Comparison of ENCODE assay signal across 4 fruit fly cellular contexts in the genomic region with DNA sequence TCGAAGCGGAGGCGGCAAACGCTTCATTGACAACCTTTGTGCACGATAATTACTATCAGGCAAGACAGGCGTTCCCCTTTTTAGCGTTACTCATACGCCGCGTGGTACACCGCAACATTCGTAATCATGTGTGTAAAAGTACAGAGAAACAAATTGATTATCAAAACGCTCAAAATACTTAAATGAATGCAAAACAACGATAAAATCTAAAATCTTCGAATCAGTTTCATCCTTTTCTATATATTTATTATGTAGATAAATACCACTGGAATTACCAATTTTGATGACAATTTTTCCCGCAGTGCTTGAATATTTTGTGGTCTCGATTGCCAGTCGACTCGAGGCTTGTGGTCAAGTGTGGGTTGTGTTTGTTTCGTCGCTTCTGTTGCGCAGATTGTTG.
TF ChIP-seq lines count a peak whose summit lies in the region.

No protein-coding gene starts in this region.

- no peak for TF ChIP-seq CTCF in whole organism, embryonic (GFP tag; optimal IDR thresholded peaks at IDR 0.05; lab: Kevin White, UChicago)

TF ChIP-seq in whole organism, embryonic, 481 proteins besides CTCF, POLR2A, EP300 and RAD21 (continues in another document):
- TF ChIP-seq Aef1 (GFP tag; IDR thresholded peaks at IDR 0.05; lab: Robert Waterston, UW) (peak; percentile 41; the same call in 1 of the 3 replicates), kni (GFP tag; optimal IDR thresholded peaks at IDR 0.05; lab: Kevin White, UChicago) (no peak), sisA (GFP tag; IDR thresholded peaks at IDR 0.05; lab: Robert Waterston, UW) (peak; percentile 32; the same call in 1 of the 2 replicates), Meics (GFP tag; optimal IDR thresholded peaks at IDR 0.05; lab: Kevin White, UChicago) (peak; percentile 25), lab (GFP tag; optimal IDR thresholded peaks at IDR 0.05; lab: Kevin White, UChicago) (peak; percentile 82), gce (GFP tag; IDR thresholded peaks at IDR 0.05; lab: Robert Waterston, UW) (no peak), CG6813 (GFP tag; optimal IDR thresholded peaks at IDR 0.05; lab: Kevin White, UChicago) (peak; percentile 24), jumu (GFP tag; optimal IDR thresholded peaks at IDR 0.05; lab: Kevin White, UChicago) (no peak), CG7839 (tag; optimal IDR thresholded peaks at IDR 0.05; lab: Kevin White, UChicago) (peak; percentile 46), Ada2b (GFP tag; IDR thresholded peaks at IDR 0.05; lab: Robert Waterston, UW) (peak; percentile 70; the same call in 1 of the 2 replicates), Fer1 (GFP tag; optimal IDR thresholded peaks at IDR 0.05; lab: Kevin White, UChicago) (peak; percentile 61), Blimp-1 (GFP tag; optimal IDR thresholded peaks at IDR 0.05; lab: Kevin White, UChicago) (peak; percentile 12), CG2129 (GFP tag; IDR thresholded peaks at IDR 0.05; lab: Robert Waterston, UW; ENCODE audit: partially characterized antibody) (no peak), CG18599 (GFP tag; optimal IDR thresholded peaks at IDR 0.05; lab: Kevin White, UChicago) (peak; percentile 80), pfk (GFP tag; optimal IDR thresholded peaks at IDR 0.05; lab: Kevin White, UChicago) (no peak), knrl (GFP tag; IDR thresholded peaks at IDR 0.05; lab: Robert Waterston, UW; ENCODE audit: partially characterized antibody) (no peak), CG6854 (GFP tag; optimal IDR thresholded peaks at IDR 0.05; lab: Kevin White, UChicago) (peak; percentile 22), pan (optimal IDR thresholded peaks at IDR 0.05; lab: Kevin White, UChicago) (no peak), pan (GFP tag; optimal IDR thresholded peaks at IDR 0.05 in 1 of 2, IDR thresholded peaks at IDR 0.05 in 1 of 2) (peak in 1 of 2 experiments; percentile 45), CG17359 (tag; optimal IDR thresholded peaks at IDR 0.05; lab: Kevin White, UChicago) (peak; percentile 30)

TF ChIP-seq in whole organism, prepupa, 60 proteins besides CTCF, POLR2A, EP300 and RAD21 (continues in another document):
- TF ChIP-seq CG34406 (GFP tag; optimal IDR thresholded peaks at IDR 0.05; lab: Kevin White, UChicago), result peak; percentile 22
- TF ChIP-seq CG32006 (GFP tag; optimal IDR thresholded peaks at IDR 0.05; lab: Kevin White, UChicago), result peak; percentile 42
- TF ChIP-seq Eip78C (GFP tag; lab: Kevin White, UChicago), result peak; percentile 94
- TF ChIP-seq Hr39 (GFP tag; optimal IDR thresholded peaks at IDR 0.05; lab: Kevin White, UChicago), result no peak
- peak; percentile 12 for TF ChIP-seq CG4318 (GFP tag; optimal IDR thresholded peaks at IDR 0.05; lab: Kevin White, UChicago)
- no peak for TF ChIP-seq CG6808 (GFP tag; optimal IDR thresholded peaks at IDR 0.05; lab: Kevin White, UChicago)
- TF ChIP-seq Lpt (GFP tag; optimal IDR thresholded peaks at IDR 0.05; lab: Kevin White, UChicago), result no peak
- peak; percentile 57 for TF ChIP-seq Hr4 (GFP tag; optimal IDR thresholded peaks at IDR 0.05; lab: Kevin White, UChicago)
- TF ChIP-seq CG6854 (GFP tag; optimal IDR thresholded peaks at IDR 0.05; lab: Kevin White, UChicago), result no peak
- no peak for TF ChIP-seq Blimp-1 (GFP tag; optimal IDR thresholded peaks at IDR 0.05; lab: Kevin White, UChicago)
- peak; percentile 48 for TF ChIP-seq acj6 (GFP tag; optimal IDR thresholded peaks at IDR 0.05; lab: Kevin White, UChicago)
- TF ChIP-seq ss (GFP tag; optimal IDR thresholded peaks at IDR 0.05; lab: Kevin White, UChicago), result peak in 1 of 2 experiments; percentile 7
- TF ChIP-seq CG11294 (GFP tag; IDR thresholded peaks at IDR 0.05; lab: Robert Waterston, UW), result no peak
- peak; percentile 9 for TF ChIP-seq Sox102F (GFP tag; optimal IDR thresholded peaks at IDR 0.05; lab: Kevin White, UChicago)
- peak; percentile 62 for TF ChIP-seq CG3919 (GFP tag; optimal IDR thresholded peaks at IDR 0.05; lab: Kevin White, UChicago)
- no peak for TF ChIP-seq CG10631 (GFP tag; optimal IDR thresholded peaks at IDR 0.05; lab: Kevin White, UChicago)
- peak in 1 of 2 experiments; percentile 19 for TF ChIP-seq salr (GFP tag; optimal IDR thresholded peaks at IDR 0.05; lab: Kevin White, UChicago)
- peak; percentile 38; the same call in 1 of the 3 replicates for TF ChIP-seq CG6163 (GFP tag; IDR thresholded peaks at IDR 0.05; lab: Robert Waterston, UW)
- TF ChIP-seq CG31627 (GFP tag; optimal IDR thresholded peaks at IDR 0.05; lab: Kevin White, UChicago), result no peak
- TF ChIP-seq CG9139 (GFP tag; optimal IDR thresholded peaks at IDR 0.05; lab: Kevin White, UChicago), result no peak
- peak; percentile 31 for TF ChIP-seq CG10669 (GFP tag; optimal IDR thresholded peaks at IDR 0.05; lab: Kevin White, UChicago)
- TF ChIP-seq net (GFP tag; optimal IDR thresholded peaks at IDR 0.05; lab: Kevin White, UChicago), result no peak

TF ChIP-seq in whole organism, pupa, 21 proteins besides CTCF, POLR2A, EP300 and RAD21:
- peak; percentile 35; the same call in 1 of the 2 replicates for TF ChIP-seq CG12605 (GFP tag; IDR thresholded peaks at IDR 0.05; lab: Robert Waterston, UW)
- peak; percentile 52; the same call in 2 of the 3 replicates for TF ChIP-seq CG4496 (GFP tag; IDR thresholded peaks at IDR 0.05; lab: Robert Waterston, UW)
- no peak for TF ChIP-seq gl (tag; optimal IDR thresholded peaks at IDR 0.05; lab: Kevin White, UChicago)
- TF ChIP-seq fd96Ca (GFP tag; IDR thresholded peaks at IDR 0.05; lab: Robert Waterston, UW), result no peak
- TF ChIP-seq CG8301 (tag; optimal IDR thresholded peaks at IDR 0.05; lab: Kevin White, UChicago), result peak; percentile 49
- TF ChIP-seq CG14655 (GFP tag; optimal IDR thresholded peaks at IDR 0.05; lab: Kevin White, UChicago), result no peak
- no peak for TF ChIP-seq EcR (GFP tag; optimal IDR thresholded peaks at IDR 0.05; lab: Kevin White, UChicago)
- no peak for TF ChIP-seq CG8159 (tag; optimal IDR thresholded peaks at IDR 0.05; lab: Kevin White, UChicago)
- TF ChIP-seq CG10348 (GFP tag; IDR thresholded peaks at IDR 0.05; lab: Robert Waterston, UW), result no peak
- TF ChIP-seq rn (GFP tag; IDR thresholded peaks at IDR 0.05; lab: Robert Waterston, UW), result no peak
- no peak for TF ChIP-seq CG34367 (tag; optimal IDR thresholded peaks at IDR 0.05; lab: Kevin White, UChicago)
- peak; percentile 25 for TF ChIP-seq CG9948 (tag; optimal IDR thresholded peaks at IDR 0.05; lab: Kevin White, UChicago)
- peak; percentile 37; the same call in 1 of the 2 replicates for TF ChIP-seq Ets98B (GFP tag; IDR thresholded peaks at IDR 0.05; lab: Robert Waterston, UW)
- TF ChIP-seq CG17806 (tag; optimal IDR thresholded peaks at IDR 0.05; lab: Kevin White, UChicago), result peak; percentile 48
- no peak for TF ChIP-seq Snoo (tag; optimal IDR thresholded peaks at IDR 0.05; lab: Kevin White, UChicago)
- peak; percentile 51 for TF ChIP-seq CG32121 (GFP tag; IDR thresholded peaks at IDR 0.05; lab: Robert Waterston, UW)
- no peak for TF ChIP-seq CG13204 (GFP tag; optimal IDR thresholded peaks at IDR 0.05; lab: Kevin White, UChicago)
- TF ChIP-seq D1 (tag; optimal IDR thresholded peaks at IDR 0.05; lab: Kevin White, UChicago), result no peak
- TF ChIP-seq Pif1A (GFP tag; optimal IDR thresholded peaks at IDR 0.05; lab: Kevin White, UChicago), result peak; percentile 56
- TF ChIP-seq Pif1B (GFP tag; optimal IDR thresholded peaks at IDR 0.05; lab: Kevin White, UChicago), result no peak
- TF ChIP-seq CG15710 (tag; optimal IDR thresholded peaks at IDR 0.05; lab: Kevin White, UChicago), result peak; percentile 7
TF ChIP-seq in whole organism, pupa: peak in this region for 9.

TF ChIP-seq in whole organism, wandering third instar larva, 38 proteins besides CTCF, POLR2A, EP300 and RAD21:
- TF ChIP-seq foxo (GFP tag; optimal IDR thresholded peaks at IDR 0.05; lab: Kevin White, UChicago) (peak in 1 of 2 experiments; percentile 31), h (GFP tag; optimal IDR thresholded peaks at IDR 0.05; lab: Kevin White, UChicago) (peak; percentile 51), rgr (GFP tag; optimal IDR thresholded peaks at IDR 0.05; lab: Kevin White, UChicago) (no peak), OdsH (GFP tag; optimal IDR thresholded peaks at IDR 0.05; lab: Kevin White, UChicago) (peak; percentile 15)
